Fruit fly (Drosophila melanogaster): ENCODE data around the gene Remo.

Remo gene

dm6 chrX:13329572-13330046 lies 41.8 kb downstream of the Remo start, which contains the start of gene Prx2 (continued):
- TF ChIP-seq CG11723 (GFP tag; optimal IDR thresholded peaks at IDR 0.05) = no peak
- no peak for TF ChIP-seq jing (GFP tag; optimal IDR thresholded peaks at IDR 0.05)
- no peak for TF ChIP-seq cg (GFP tag; optimal IDR thresholded peaks at IDR 0.05)
- no peak for TF ChIP-seq insv (GFP tag; optimal IDR thresholded peaks at IDR 0.05)
- peak; percentile 13 for TF ChIP-seq Dek (tag; optimal IDR thresholded peaks at IDR 0.05)
- no peak for TF ChIP-seq pum (GFP tag; optimal IDR thresholded peaks at IDR 0.05)
- no peak for TF ChIP-seq ftz-f1 (GFP tag; optimal IDR thresholded peaks at IDR 0.05)
- no peak for TF ChIP-seq CG9727 (GFP tag; optimal IDR thresholded peaks at IDR 0.05)
- TF ChIP-seq CG1024 (GFP tag; IDR thresholded peaks at IDR 0.05) = no peak
- TF ChIP-seq CG14014 (GFP tag; IDR thresholded peaks at IDR 0.05) = no peak
- TF ChIP-seq TFAM (GFP tag; optimal IDR thresholded peaks at IDR 0.05) = no peak
- TF ChIP-seq CG17361 (GFP tag; IDR thresholded peaks at IDR 0.05) = no peak
- TF ChIP-seq Asciz (GFP tag; optimal IDR thresholded peaks at IDR 0.05) = no peak
- TF ChIP-seq CG32767 (GFP tag; IDR thresholded peaks at IDR 0.05) = no peak
- TF ChIP-seq Dp (GFP tag; optimal IDR thresholded peaks at IDR 0.05) = peak; percentile 83
- TF ChIP-seq Kr (GFP tag; optimal IDR thresholded peaks at IDR 0.05) = no peak
- peak; percentile 87; the same call in 1 of the 2 replicates for TF ChIP-seq amos (GFP tag; IDR thresholded peaks at IDR 0.05; ENCODE audit: partially characterized antibody)
- TF ChIP-seq exex (tag; optimal IDR thresholded peaks at IDR 0.05) = peak; percentile 21
- no peak for TF ChIP-seq lola (GFP tag; optimal IDR thresholded peaks at IDR 0.05)
- no peak for TF ChIP-seq CG7556 (GFP tag; optimal IDR thresholded peaks at IDR 0.05)
- peak; percentile 57 for TF ChIP-seq Ptx1 (GFP tag; IDR thresholded peaks at IDR 0.05)
- no peak for TF ChIP-seq dmrt99B (tag; optimal IDR thresholded peaks at IDR 0.05)
- TF ChIP-seq sim (GFP tag; IDR thresholded peaks at IDR 0.05) = no peak
- TF ChIP-seq Dad (GFP tag; optimal IDR thresholded peaks at IDR 0.05) = no peak
- peak; percentile 93 for TF ChIP-seq E2f2 (GFP tag; IDR thresholded peaks at IDR 0.05)
- TF ChIP-seq da (GFP tag; optimal IDR thresholded peaks at IDR 0.05) = no peak
- TF ChIP-seq CG13296 (GFP tag; optimal IDR thresholded peaks at IDR 0.05) = peak; percentile 38
- no peak for TF ChIP-seq Mad (GFP tag; optimal IDR thresholded peaks at IDR 0.05)
- TF ChIP-seq CG42726 (GFP tag; IDR thresholded peaks at IDR 0.05; ENCODE audit: partially characterized antibody) = peak; percentile 86
- TF ChIP-seq ara (GFP tag; IDR thresholded peaks at IDR 0.05) = no peak
- TF ChIP-seq ken (GFP tag; IDR thresholded peaks at IDR 0.05) = no peak
- no peak for TF ChIP-seq CG4282 (GFP tag; optimal IDR thresholded peaks at IDR 0.05)
- no peak for TF ChIP-seq CG11093 (GFP tag; IDR thresholded peaks at IDR 0.05)
- peak; percentile 53 for TF ChIP-seq MBD-R2 (GFP tag; IDR thresholded peaks at IDR 0.05)
- TF ChIP-seq ranshi (GFP tag; IDR thresholded peaks at IDR 0.05) = 0 out of 2 replicates have a peak, but pooled peaks have one; percentile 20
- no peak for TF ChIP-seq ttk (GFP tag; IDR thresholded peaks at IDR 0.05)
- TF ChIP-seq bowl (GFP tag; IDR thresholded peaks at IDR 0.05) = no peak
- no peak for TF ChIP-seq odd (GFP tag; optimal IDR thresholded peaks at IDR 0.05)
- TF ChIP-seq Antp (GFP tag; optimal IDR thresholded peaks at IDR 0.05) = no peak
- peak; percentile 6 for TF ChIP-seq HmgD (GFP tag; optimal IDR thresholded peaks at IDR 0.05)
- no peak for TF ChIP-seq h (optimal IDR thresholded peaks at IDR 0.05)
- peak; percentile 82 for TF ChIP-seq Deaf1 (tag; optimal IDR thresholded peaks at IDR 0.05)
- no peak for TF ChIP-seq ab (GFP tag; optimal IDR thresholded peaks at IDR 0.05)
- TF ChIP-seq dimm (GFP tag; IDR thresholded peaks at IDR 0.05) = no peak
- TF ChIP-seq CG6813 (GFP tag; optimal IDR thresholded peaks at IDR 0.05) = no peak
- no peak for TF ChIP-seq eve (GFP tag; optimal IDR thresholded peaks at IDR 0.05)
- TF ChIP-seq CG4328 (GFP tag; optimal IDR thresholded peaks at IDR 0.05) = no peak
- TF ChIP-seq Rfx (GFP tag; IDR thresholded peaks at IDR 0.05) = peak; percentile 68
- no peak for TF ChIP-seq en (GFP tag; optimal IDR thresholded peaks at IDR 0.05)
- peak; percentile 67 for TF ChIP-seq Sry-δ (GFP tag; optimal IDR thresholded peaks at IDR 0.05)
- peak; percentile 5 for TF ChIP-seq CG4424 (GFP tag; optimal IDR thresholded peaks at IDR 0.05)
- no peak for TF ChIP-seq ro (GFP tag; IDR thresholded peaks at IDR 0.05)
- peak; percentile 13; the same call in 1 of the 4 replicates for TF ChIP-seq Gug (GFP tag; IDR thresholded peaks at IDR 0.05)
